Worm (Caenorhabditis elegans) whole organism, L1 larva: ENCODE results near the gene hsp-4.
"Not testable (repeated sequence)": the region's sequence is repeated elsewhere in the genome, so short reads cannot be mapped to it uniquely, and the experiment has no call there.

Experiments
- C16A3.4 ChIP-seq: fragments of 150-350 bp; optimal IDR thresholded peaks from 2 replicates; lab custom pipeline; 2014; ENCODE audit warnings: missing biosample characterization, missing genetic modification characterization
- C34B4.2 ChIP-seq: sonication (generic microtip); optimal IDR thresholded peaks from 2 replicates; lab custom pipeline; 2017; ENCODE audit warnings: mild to moderate bottlenecking, missing genetic modification characterization, missing compliant biosample characterization
- F16B12.6 ChIP-seq: fragments of 150-350 bp; optimal IDR thresholded peaks from 2 replicates; lab custom pipeline; 2014; ENCODE audit warnings: missing biosample characterization, missing genetic modification characterization
- aha-1 ChIP-seq: fragments of 150-350 bp; optimal IDR thresholded peaks from 2 replicates; lab custom pipeline; 2014; ENCODE audit warnings: missing biosample characterization, missing genetic modification characterization
- alr-1 ChIP-seq: fragments of 200-800 bp; sonication (Bioruptor generic); optimal IDR thresholded peaks from 2 replicates; lab custom pipeline; 2018; ENCODE audit warnings: borderline replicate concordance, mild to moderate bottlenecking, missing genetic modification characterization, missing compliant biosample characterization
- aly-2 ChIP-seq: fragments of 150-350 bp; optimal IDR thresholded peaks from 2 replicates; lab custom pipeline; 2014; ENCODE audit warnings: missing biosample characterization, missing genetic modification characterization
- ama-1 ChIP-seq: fragments of 150-350 bp; optimal IDR thresholded peaks from 2 replicates; lab custom pipeline; 2014
- ceh-63 ChIP-seq: fragments of 200-800 bp; sonication (Bioruptor generic); optimal IDR thresholded peaks from 2 replicates; lab custom pipeline; 2018; ENCODE audit warnings: mild to moderate bottlenecking, missing genetic modification characterization, missing compliant biosample characterization
- ceh-82 ChIP-seq, 3 experiments: fragments of 150-350 bp in 1 of 3; sonication (generic microtip) in 2 of 3; optimal IDR thresholded peaks; 2 replicates each; lab custom pipeline; 2014 to 2017; ENCODE audit warnings: missing biosample characterization in 3 of 3, missing genetic modification characterization in 3 of 3
- ces-1 ChIP-seq: fragments of 150-350 bp; optimal IDR thresholded peaks from 2 replicates; lab custom pipeline; 2014; ENCODE audit warnings: missing biosample characterization, missing genetic modification reagents, missing genetic modification characterization
- dsc-1 ChIP-seq: sonication (generic microtip); optimal IDR thresholded peaks from 2 replicates; lab custom pipeline; 2016; ENCODE audit warnings: mild to moderate bottlenecking, missing genetic modification characterization, missing compliant biosample characterization
- efl-1 ChIP-seq, 4 experiments: fragments of 150-350 bp; optimal IDR thresholded peaks in 3 of 4; peaks in 1 of 4; 1 replicate in 1 of 4; 2 replicates in 3 of 4; lab custom pipeline; 2014; ENCODE audit warnings: missing biosample characterization in 2 of 4, missing genetic modification characterization in 2 of 4, missing genetic modification reagents in 2 of 4
- egl-13 ChIP-seq: sonication (generic microtip); optimal IDR thresholded peaks from 2 replicates; lab custom pipeline; 2016; ENCODE audit warnings: missing genotype, missing genetic modification reagents, missing genetic modification characterization, missing compliant biosample characterization
- egl-27 ChIP-seq, 2 experiments: fragments of 150-350 bp in 1 of 2; sonication (generic microtip); optimal IDR thresholded peaks; 3 replicates each; lab custom pipeline; 2017 to 2018; ENCODE audit warnings: missing biosample characterization in 2 of 2, missing genetic modification characterization in 2 of 2, missing genetic modification reagents in 2 of 2
- ets-5 ChIP-seq: fragments of 200-800 bp; sonication (Bioruptor generic); IDR thresholded peaks from 2 replicates; pipeline ENCODE4 v1.3.6; 2022; ENCODE audit warnings: missing genetic modification characterization, missing compliant biosample characterization
- fkh-10 ChIP-seq: sonication (generic microtip); optimal IDR thresholded peaks from 2 replicates; lab custom pipeline; 2017; ENCODE audit warnings: missing biosample characterization, missing genetic modification reagents, missing genetic modification characterization
- hlh-17 ChIP-seq: fragments of 200-800 bp; sonication (Bioruptor generic); optimal IDR thresholded peaks from 2 replicates; lab custom pipeline; 2018; ENCODE audit warnings: missing genetic modification characterization, mild to moderate bottlenecking, missing compliant biosample characterization, moderate library complexity, borderline replicate concordance
- hpl-2 ChIP-seq: fragments of 150-350 bp; optimal IDR thresholded peaks from 2 replicates; lab custom pipeline; 2014; ENCODE audit warnings: missing biosample characterization, missing genetic modification reagents, missing genetic modification characterization
- isw-1 ChIP-seq: fragments of 200-800 bp; sonication (Bioruptor generic); IDR thresholded peaks from 2 replicates; pipeline ENCODE4 v1.3.6; 2022; ENCODE audit warnings: missing genetic modification characterization, missing compliant biosample characterization
- lin-35 ChIP-seq, 2 experiments: fragments of 150-350 bp; optimal IDR thresholded peaks; 2 replicates each; lab custom pipeline; 2014; ENCODE audit warnings: missing biosample characterization in 2 of 2, missing genetic modification characterization in 2 of 2, missing genetic modification reagents in 2 of 2
- mab-9 ChIP-seq: fragments of 200-800 bp; sonication (Bioruptor generic); IDR thresholded peaks from 2 replicates; pipeline ENCODE4 v1.3.6; 2022; ENCODE audit warnings: missing genetic modification reagents, missing genetic modification characterization, missing compliant biosample characterization
- mep-1 ChIP-seq: fragments of 150-350 bp; optimal IDR thresholded peaks from 2 replicates; lab custom pipeline; 2014; ENCODE audit warnings: missing biosample characterization, missing genetic modification characterization
- nhr-237 ChIP-seq: fragments of 150-350 bp; optimal IDR thresholded peaks from 2 replicates; lab custom pipeline; 2014; ENCODE audit warnings: missing biosample characterization, missing genetic modification characterization
- nhr-28 ChIP-seq: fragments of 150-350 bp; optimal IDR thresholded peaks from 2 replicates; lab custom pipeline; 2014; ENCODE audit warnings: missing biosample characterization, missing genetic modification characterization
- nhr-47 ChIP-seq: sonication (generic microtip); optimal IDR thresholded peaks from 2 replicates; lab custom pipeline; 2016; ENCODE audit warnings: mild to moderate bottlenecking, missing genetic modification characterization, moderate library complexity, missing compliant biosample characterization
- nhr-71 ChIP-seq: sonication (generic microtip); optimal IDR thresholded peaks from 2 replicates; lab custom pipeline; 2016; ENCODE audit warnings: mild to moderate bottlenecking, missing genetic modification characterization, moderate library complexity, missing compliant biosample characterization
- nhr-84 ChIP-seq: sonication (generic microtip); optimal IDR thresholded peaks from 2 replicates; lab custom pipeline; 2017; ENCODE audit warnings: missing biosample characterization, missing genetic modification characterization
- nhr-90 ChIP-seq: sonication (generic microtip); optimal IDR thresholded peaks from 2 replicates; lab custom pipeline; 2016; ENCODE audit warnings: mild to moderate bottlenecking, missing genetic modification characterization, missing compliant biosample characterization; ENCODE audit not compliant: poor library complexity
- pax-3 ChIP-seq: fragments of 200-800 bp; sonication (Bioruptor generic); optimal IDR thresholded peaks from 2 replicates; lab custom pipeline; 2018; ENCODE audit warnings: mild to moderate bottlenecking, missing genetic modification characterization, moderate library complexity, missing compliant biosample characterization
- skn-1 ChIP-seq: fragments of 150-350 bp; optimal IDR thresholded peaks from 2 replicates; lab custom pipeline; 2014; ENCODE audit warnings: missing biosample characterization, missing genetic modification characterization
- snpc-4 ChIP-seq: fragments of 150-350 bp; optimal IDR thresholded peaks from 2 replicates; lab custom pipeline; 2014; ENCODE audit warnings: missing biosample characterization, missing genetic modification characterization
- sox-4 ChIP-seq: sonication (generic microtip); optimal IDR thresholded peaks from 2 replicates; lab custom pipeline; 2016; ENCODE audit warnings: missing genetic modification characterization, missing compliant biosample characterization
- sup-37 ChIP-seq: fragments of 200-800 bp; sonication (Bioruptor generic); optimal IDR thresholded peaks from 2 replicates; lab custom pipeline; 2018; ENCODE audit warnings: mild to moderate bottlenecking, missing genetic modification characterization, missing compliant biosample characterization
- swsn-7 ChIP-seq: sonication (generic microtip); optimal IDR thresholded peaks from 2 replicates; lab custom pipeline; 2016; ENCODE audit warnings: missing genetic modification characterization, missing compliant biosample characterization
- tbx-2 ChIP-seq: sonication (generic microtip); optimal IDR thresholded peaks from 2 replicates; lab custom pipeline; 2016; ENCODE audit warnings: missing genetic modification characterization, missing compliant biosample characterization
- unc-62 ChIP-seq: fragments of 150-350 bp; optimal IDR thresholded peaks from 2 replicates; lab custom pipeline; 2014; ENCODE audit warnings: missing biosample characterization, missing genetic modification reagents, missing genetic modification characterization
- unc-98 ChIP-seq: fragments of 200-800 bp; sonication (Bioruptor generic); IDR thresholded peaks from 2 replicates; pipeline ENCODE4 v1.3.6; 2022; ENCODE audit warnings: missing genetic modification characterization, missing compliant biosample characterization
- vab-15 ChIP-seq: sonication (generic microtip); optimal IDR thresholded peaks from 2 replicates; lab custom pipeline; 2017; ENCODE audit warnings: missing genotype, mild to moderate bottlenecking, missing genetic modification characterization, missing compliant biosample characterization
- xbp-1 ChIP-seq: sonication (generic microtip); optimal IDR thresholded peaks from 2 replicates; lab custom pipeline; 2016; ENCODE audit warnings: missing genetic modification characterization, missing compliant biosample characterization
- zag-1 ChIP-seq: fragments of 150-350 bp; optimal IDR thresholded peaks from 2 replicates; lab custom pipeline; 2014; ENCODE audit warnings: missing biosample characterization, missing genetic modification characterization
- ztf-11 ChIP-seq, 2 experiments: sonication (generic microtip); optimal IDR thresholded peaks; 2 replicates each; lab custom pipeline; 2016 to 2017; ENCODE audit warnings: missing genetic modification characterization in 2 of 2, missing biosample characterization in 1 of 2, missing compliant biosample characterization in 1 of 2

Gene hsp-4

ce11 chrII:7374143-7374542 lies 21.7 kb upstream of the hsp-4 start, which contains the start of the genes mtch-1 and rpb-4 (continued):
- TF ChIP-seq ceh-82 (tag; optimal IDR thresholded peaks at IDR 0.05; lab: Kevin White, UChicago) (peak in 1 of 3 experiments; percentile 2), nhr-90 (no peak), snpc-4 (peak; percentile 4), sup-37 (GFP tag; lab: Kevin White, UChicago) (no peak), aly-2 (tag; lab: Kevin White, UChicago) (no peak), sox-4 (tag; lab: Kevin White, UChicago) (no peak), vab-15 (tag; lab: Kevin White, UChicago) (no peak), zag-1 (tag; lab: Kevin White, UChicago) (no peak), C16A3.4 (tag; lab: Kevin White, UChicago) (peak; percentile 58), ceh-63 (GFP tag; lab: Kevin White, UChicago) (no peak), lin-35 (GFP tag; optimal IDR thresholded peaks at IDR 0.05; lab: Kevin White, UChicago) (peak in 1 of 2 experiments; percentile 25), isw-1 (GFP tag; lab: Robert Waterston, UW) (no peak), skn-1 (tag; lab: Kevin White, UChicago) (peak; percentile 50), xbp-1 (peak; percentile 29), ets-5 (no peak), ama-1 (no peak), mep-1 (tag; lab: Kevin White, UChicago) (no peak), nhr-71 (tag; lab: Kevin White, UChicago) (peak; percentile 33), mab-9 (no peak), egl-13 (tag; lab: Kevin White, UChicago) (no peak), nhr-28 (tag; lab: Kevin White, UChicago) (no peak), ztf-11 (tag; optimal IDR thresholded peaks at IDR 0.05; lab: Kevin White, UChicago) (no peak), tbx-2 (no peak), nhr-84 (no peak), alr-1 (tag; lab: Kevin White, UChicago) (no peak), C34B4.2 (tag; lab: Kevin White, UChicago) (no peak), aha-1 (no peak), F16B12.6 (tag; lab: Kevin White, UChicago) (peak; percentile 23), hpl-2 (GFP tag; lab: Kevin White, UChicago) (no peak), nhr-47 (peak; percentile 10), efl-1 (optimal IDR thresholded peaks at IDR 0.05; lab: Kevin White, UChicago) (peak; percentile 30 to 39), efl-1 (GFP tag; optimal IDR thresholded peaks at IDR 0.05 in 1 of 2; lab: Kevin White, UChicago) (peak; percentile 12 to 14), ces-1 (GFP tag; lab: Kevin White, UChicago) (no peak), pax-3 (tag; lab: Kevin White, UChicago) (no peak), dsc-1 (no peak), egl-27 (tag; optimal IDR thresholded peaks at IDR 0.05; lab: Kevin White, UChicago) (no peak), swsn-7 (peak; percentile 1), unc-98 (GFP tag; lab: Robert Waterston, UW) (no peak), hlh-17 (GFP tag; lab: Kevin White, UChicago) (no peak), fkh-10 (no peak)
- TF ChIP-seq, all 84 proteins: peak for 21

- TF ChIP-seq vab-15 (tag; lab: Kevin White, UChicago); unc-62; dsc-1: not testable (repeated sequence)
Observed at ce11 chrII:7370195-7370594, 17.8 kb upstream of the hsp-4 start, which contains the start of gene F43E2.11. Gene F43E2.11, minus strand, starts transcription at chrII:7370295.

- TF ChIP-seq nhr-237 (tag; lab: Kevin White, UChicago) = no peak
- TF ChIP-seq, all 84 proteins: peak for 0
Observed at ce11 chrII:7368761-7369160, 16.3 kb upstream of the hsp-4 start, which contains the start of gene F43E2.6. Gene F43E2.6, minus strand, starts transcription at chrII:7368861.
